Worm (Caenorhabditis elegans) whole organism, L2 larva: ENCODE results near the gene Y54E2A.5.

Experiments
- R02D3.7 ChIP-seq: fragments of 150-350 bp; optimal IDR thresholded peaks from 2 replicates; lab custom pipeline; 2014; ENCODE audit warnings: missing biosample characterization, missing genetic modification characterization
- ZK546.5 ChIP-seq: sonication (generic microtip); optimal IDR thresholded peaks from 2 replicates; lab custom pipeline; 2017; ENCODE audit warnings: missing biosample characterization, missing genetic modification characterization
- alr-1 ChIP-seq: fragments of 150-350 bp; optimal IDR thresholded peaks from 2 replicates; lab custom pipeline; 2014; ENCODE audit warnings: missing biosample characterization, missing genetic modification characterization
- aly-2 ChIP-seq: fragments of 150-350 bp; optimal IDR thresholded peaks from 2 replicates; lab custom pipeline; 2014; ENCODE audit warnings: missing biosample characterization, missing genetic modification characterization
- ama-1 ChIP-seq: fragments of 150-350 bp; optimal IDR thresholded peaks from 2 replicates; lab custom pipeline; 2018; ENCODE audit warnings: inconsistent platforms
- blmp-1 ChIP-seq: sonication (generic microtip); optimal IDR thresholded peaks from 2 replicates; lab custom pipeline; 2017; ENCODE audit warnings: missing genetic modification characterization, mild to moderate bottlenecking, missing compliant biosample characterization, antibody characterized with exemption, moderate library complexity; ENCODE audit not compliant: insufficient read depth
- crh-2 ChIP-seq: sonication (generic microtip); optimal IDR thresholded peaks from 2 replicates; lab custom pipeline; 2017; ENCODE audit warnings: missing biosample characterization, missing genetic modification characterization
- dmd-4 ChIP-seq: sonication (generic microtip); optimal IDR thresholded peaks from 2 replicates; lab custom pipeline; 2017; ENCODE audit warnings: missing biosample characterization, missing genetic modification characterization
- egl-27 ChIP-seq: sonication (generic microtip); optimal IDR thresholded peaks from 3 replicates; lab custom pipeline; 2017; ENCODE audit warnings: missing biosample characterization, missing genetic modification reagents, missing genetic modification characterization
- elt-3 ChIP-seq: sonication (generic microtip); optimal IDR thresholded peaks from 2 replicates; lab custom pipeline; 2017; ENCODE audit warnings: missing biosample characterization, missing genetic modification characterization
- fos-1 ChIP-seq: fragments of 150-350 bp; optimal IDR thresholded peaks from 2 replicates; lab custom pipeline; 2014; ENCODE audit warnings: missing biosample characterization, missing genetic modification characterization
- lin-11 ChIP-seq: fragments of 150-350 bp; sonication (generic microtip); optimal IDR thresholded peaks from 2 replicates; lab custom pipeline; 2014; ENCODE audit warnings: missing biosample characterization, missing genetic modification characterization, inconsistent platforms, mixed read lengths
- lin-13 ChIP-seq: fragments of 150-350 bp; optimal IDR thresholded peaks from 2 replicates; lab custom pipeline; 2014; ENCODE audit warnings: missing biosample characterization, missing genetic modification reagents, missing genetic modification characterization
- mab-5 ChIP-seq: fragments of 150-350 bp; optimal IDR thresholded peaks from 2 replicates; lab custom pipeline; 2014; ENCODE audit warnings: missing biosample characterization, missing genetic modification characterization
- mdl-1 ChIP-seq, 2 experiments: fragments of 150-350 bp in 1 of 2; sonication (generic microtip) in 1 of 2; optimal IDR thresholded peaks; 2 replicates each; lab custom pipeline; 2017; ENCODE audit warnings: missing biosample characterization in 2 of 2, missing genetic modification characterization in 2 of 2
- nhr-10 ChIP-seq: sonication (generic microtip); optimal IDR thresholded peaks from 2 replicates; lab custom pipeline; 2017; ENCODE audit warnings: missing biosample characterization, missing genetic modification characterization
- nhr-11 ChIP-seq: fragments of 150-350 bp; optimal IDR thresholded peaks from 2 replicates; lab custom pipeline; 2014; ENCODE audit warnings: missing biosample characterization, missing genetic modification characterization
- nhr-129 ChIP-seq: fragments of 150-350 bp; optimal IDR thresholded peaks from 2 replicates; lab custom pipeline; 2014; ENCODE audit warnings: missing biosample characterization, missing genetic modification characterization
- nhr-237 ChIP-seq: fragments of 150-350 bp; optimal IDR thresholded peaks from 2 replicates; lab custom pipeline; 2014; ENCODE audit warnings: missing biosample characterization, missing genetic modification characterization
- nhr-25 ChIP-seq: fragments of 150-350 bp; sonication (generic microtip); optimal IDR thresholded peaks from 3 replicates; lab custom pipeline; 2014; ENCODE audit warnings: missing biosample characterization, missing genetic modification characterization
- nhr-6 ChIP-seq: fragments of 150-350 bp; optimal IDR thresholded peaks from 2 replicates; lab custom pipeline; 2014; ENCODE audit warnings: missing biosample characterization, missing genetic modification characterization
- nhr-77 ChIP-seq: fragments of 150-350 bp; optimal IDR thresholded peaks from 2 replicates; lab custom pipeline; 2014; ENCODE audit warnings: missing biosample characterization, missing genetic modification characterization
- peb-1 ChIP-seq: fragments of 150-350 bp; optimal IDR thresholded peaks from 2 replicates; lab custom pipeline; 2014; ENCODE audit warnings: missing biosample characterization, missing genetic modification characterization
- skn-1 ChIP-seq: sonication (generic microtip); optimal IDR thresholded peaks from 2 replicates; lab custom pipeline; 2017; ENCODE audit warnings: missing biosample characterization, missing genetic modification characterization
- sma-3 ChIP-seq: sonication (generic microtip); optimal IDR thresholded peaks from 2 replicates; lab custom pipeline; 2016; ENCODE audit warnings: missing genetic modification reagents, missing genetic modification characterization, missing compliant biosample characterization
- snpc-4 ChIP-seq: fragments of 150-350 bp; optimal IDR thresholded peaks from 2 replicates; lab custom pipeline; 2014; ENCODE audit warnings: missing biosample characterization, missing genetic modification characterization
- unc-55 ChIP-seq: fragments of 150-350 bp; sonication (generic microtip); optimal IDR thresholded peaks from 3 replicates; lab custom pipeline; 2014; ENCODE audit warnings: missing biosample characterization, missing genetic modification reagents, missing genetic modification characterization
- unc-62 ChIP-seq: fragments of 150-350 bp; optimal IDR thresholded peaks from 2 replicates; lab custom pipeline; 2014; ENCODE audit warnings: missing biosample characterization, missing genetic modification reagents, missing genetic modification characterization
- zag-1 ChIP-seq: fragments of 150-350 bp; optimal IDR thresholded peaks from 2 replicates; lab custom pipeline; 2014; ENCODE audit warnings: missing biosample characterization, missing genetic modification characterization
- ztf-1 ChIP-seq: fragments of 200-800 bp; sonication (Bioruptor generic); conservative IDR thresholded peaks from 2 replicates; pipeline ENCODE4 v1.3.6; 2022; ENCODE audit warnings: missing genetic modification characterization, missing compliant biosample characterization
- ztf-11 ChIP-seq: sonication (generic microtip); optimal IDR thresholded peaks from 2 replicates; lab custom pipeline; 2017; ENCODE audit warnings: missing biosample characterization, missing genetic modification characterization
- ztf-4 ChIP-seq: fragments of 150-350 bp; optimal IDR thresholded peaks from 2 replicates; lab custom pipeline; 2014; ENCODE audit warnings: missing biosample characterization, missing genetic modification characterization

Y54E2A.5 gene

DNA sequence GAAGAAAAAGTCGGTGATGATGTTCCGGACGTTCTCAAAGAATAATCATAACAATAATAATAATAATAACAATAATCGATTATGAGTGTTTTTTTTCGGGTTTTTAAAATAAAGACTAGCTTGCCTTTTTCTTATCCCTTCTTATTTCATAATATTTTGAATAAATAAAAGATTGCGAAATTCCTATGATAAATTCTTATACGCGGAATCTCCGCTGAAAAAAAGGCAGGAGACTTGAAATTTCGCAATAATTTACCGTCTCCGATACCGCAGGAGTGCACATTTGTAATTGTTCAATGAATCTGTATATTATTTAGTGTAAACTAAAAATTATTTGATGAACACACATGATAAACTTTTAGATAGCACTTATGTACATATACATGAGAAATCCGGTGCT is 34.9 kb upstream of the Y54E2A.5 start:
- no peak for TF ChIP-seq nhr-77 (tag; lab: Kevin White, UChicago)
- no peak for TF ChIP-seq nhr-6 (tag; lab: Kevin White, UChicago)
- peak; percentile 84 for TF ChIP-seq unc-55 (GFP tag; lab: Kevin White, UChicago)
- TF ChIP-seq lin-13 (GFP tag; lab: Kevin White, UChicago) = no peak
- no peak for TF ChIP-seq ztf-11
- no peak for TF ChIP-seq mdl-1 (tag; optimal IDR thresholded peaks at IDR 0.05; lab: Kevin White, UChicago)
- no peak for TF ChIP-seq egl-27 (tag; lab: Kevin White, UChicago)
- no peak for TF ChIP-seq zag-1 (tag; lab: Kevin White, UChicago)
- no peak for TF ChIP-seq nhr-129

DNA sequence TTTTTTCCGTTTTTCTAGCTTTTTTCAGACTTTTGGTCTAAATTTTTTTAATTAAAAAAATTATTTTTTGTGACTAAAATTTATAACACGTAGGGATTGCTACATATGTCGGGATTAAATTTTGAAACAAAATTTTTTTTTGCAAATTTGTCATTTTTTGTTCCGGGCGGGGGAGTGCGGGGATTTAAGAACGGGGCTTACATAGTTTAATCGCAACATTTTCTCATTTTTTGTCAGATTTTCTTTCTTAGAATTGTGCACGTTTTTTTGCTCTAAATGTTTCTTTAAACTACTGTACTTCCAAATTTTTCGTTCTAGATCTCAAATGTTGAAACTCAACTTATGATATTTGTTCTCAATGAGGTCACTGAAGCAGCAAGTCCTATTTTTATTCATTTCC is 33.1 kb upstream of the Y54E2A.5 start, which contains the start of gene Y54E2A.10:
Y54E2A.10 (plus strand) TSS at position 301 of the 400 bp plus-strand sequence.
- no peak for TF ChIP-seq snpc-4
- TF ChIP-seq unc-55 (GFP tag; lab: Kevin White, UChicago) = peak; percentile 4
- TF ChIP-seq, all 48 proteins: peak for 1

DNA sequence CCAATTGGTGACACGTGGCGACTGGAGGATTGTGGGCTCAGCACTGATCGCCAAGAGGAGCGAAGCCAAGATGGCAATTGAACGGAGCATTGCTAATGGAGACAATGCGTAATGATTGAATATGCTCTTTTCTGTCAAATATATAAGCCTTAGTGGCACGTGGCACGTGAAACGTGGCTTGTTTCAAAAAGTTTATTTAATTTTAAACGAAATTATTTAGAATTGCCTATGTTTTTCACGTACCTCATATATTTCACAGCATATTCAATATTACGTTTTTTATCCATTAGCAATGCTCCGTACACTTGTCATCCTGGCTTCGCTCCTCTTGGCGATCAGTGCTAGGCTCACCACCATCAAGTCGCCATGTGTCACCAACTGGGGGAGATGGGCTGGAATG is 28.3 kb upstream of the Y54E2A.5 start, which contains the start of gene Y54E2A.9:
Y54E2A.9 (minus strand) TSS at position 101 of the 400 bp plus-strand sequence.
- TF ChIP-seq fos-1 (no peak), aly-2 (tag; lab: Kevin White, UChicago) (no peak), ztf-1 (GFP tag; lab: Robert Waterston, UW) (no peak), zag-1 (tag; lab: Kevin White, UChicago) (no peak), lin-13 (GFP tag; lab: Kevin White, UChicago) (no peak), mab-5 (no peak), lin-11 (no peak), dmd-4 (tag; lab: Kevin White, UChicago) (no peak), nhr-25 (tag; lab: Kevin White, UChicago) (no peak), unc-62 (GFP tag; lab: Kevin White, UChicago) (no peak), nhr-237 (no peak), nhr-129 (no peak), crh-2 (tag; lab: Kevin White, UChicago) (no peak)

DNA sequence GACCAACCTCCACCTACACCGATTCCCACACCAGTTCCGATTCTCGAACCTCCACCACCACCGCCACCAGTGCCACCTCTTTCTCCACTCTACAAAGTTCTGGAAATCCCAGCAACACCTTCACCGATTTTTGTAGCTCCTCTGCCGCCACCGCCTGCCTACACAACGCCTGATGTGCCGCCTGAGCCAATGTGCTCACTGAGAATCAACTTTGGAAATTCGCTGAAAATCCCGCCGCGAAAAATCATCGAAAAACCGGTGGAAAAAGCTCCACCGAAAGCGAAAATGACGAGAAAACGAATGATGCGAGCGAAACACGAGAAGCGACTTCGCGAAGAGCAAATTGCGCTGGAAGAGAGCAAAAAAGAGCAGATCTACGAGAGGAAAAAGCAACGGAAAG is 22.2 kb upstream of the Y54E2A.5 start:
- TF ChIP-seq unc-55 (GFP tag; lab: Kevin White, UChicago) (no peak), peb-1 (no peak), nhr-129 (no peak), sma-3 (GFP tag; lab: Kevin White, UChicago) (no peak), snpc-4 (no peak), ZK546.5 (tag; lab: Kevin White, UChicago) (no peak), ztf-1 (GFP tag; lab: Robert Waterston, UW) (no peak)

DNA sequence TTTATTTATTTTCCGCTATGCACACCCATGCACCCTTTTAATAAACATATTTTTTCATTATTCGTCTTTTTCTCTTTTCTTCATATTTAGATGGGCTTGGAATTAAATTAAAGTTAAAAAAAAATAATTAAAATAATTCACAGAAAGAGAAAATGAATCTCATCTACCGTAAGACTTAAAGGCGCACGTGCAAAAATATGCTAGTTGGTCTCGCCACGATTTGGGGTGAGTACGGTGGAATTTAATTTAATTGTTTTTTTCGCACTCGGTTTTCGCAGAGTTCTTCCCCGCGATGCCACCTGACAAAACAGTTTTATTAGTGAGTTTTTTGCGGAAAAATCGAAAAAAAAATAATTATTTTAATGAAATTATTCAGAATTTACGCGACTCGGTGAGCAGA is 20.5 kb upstream of the Y54E2A.5 start, which contains the start of gene Y54E2A.8:
Y54E2A.8 (plus strand) TSS at position 254 of the 400 bp plus-strand sequence.
- no peak for TF ChIP-seq crh-2 (tag; lab: Kevin White, UChicago)
- no peak for TF ChIP-seq nhr-11 (tag; lab: Kevin White, UChicago)
- no peak for TF ChIP-seq nhr-10 (tag; lab: Kevin White, UChicago)
- TF ChIP-seq nhr-77 (tag; lab: Kevin White, UChicago) = no peak
- TF ChIP-seq blmp-1 (tag; lab: Kevin White, UChicago) = no peak
- no peak for TF ChIP-seq elt-3 (tag; lab: Kevin White, UChicago)
- TF ChIP-seq ztf-4 (tag; lab: Kevin White, UChicago) = no peak
- no peak for TF ChIP-seq lin-11
- no peak for TF ChIP-seq skn-1 (tag; lab: Kevin White, UChicago)
- TF ChIP-seq unc-55 (GFP tag; lab: Kevin White, UChicago) = no peak
- no peak for TF ChIP-seq zag-1 (tag; lab: Kevin White, UChicago)
- TF ChIP-seq R02D3.7 (tag; lab: Kevin White, UChicago) = no peak
- no peak for TF ChIP-seq snpc-4
- no peak for TF ChIP-seq alr-1 (tag; lab: Kevin White, UChicago)
- TF ChIP-seq ama-1 (lab: Kevin White, UChicago) = no peak
